Worm (Caenorhabditis elegans) whole organism, late embryonic: Measurements from ENCODE around the gene F22E5.6.

Experiments
- ceh-48 ChIP-seq: sonication (generic microtip); optimal IDR thresholded peaks from 2 replicates; lab custom pipeline; 2016; ENCODE audit warnings: missing genetic modification characterization, inconsistent platforms, missing compliant biosample characterization
- ceh-6 ChIP-seq: fragments of 200-800 bp; sonication (Bioruptor generic); optimal IDR thresholded peaks from 2 replicates; lab custom pipeline; 2018; ENCODE audit warnings: mild to moderate bottlenecking, missing genetic modification characterization, missing compliant biosample characterization
- ceh-9 ChIP-seq: sonication (generic microtip); optimal IDR thresholded peaks from 2 replicates; lab custom pipeline; 2016; ENCODE audit warnings: mild to moderate bottlenecking, missing genetic modification characterization, inconsistent platforms, missing compliant biosample characterization
- dve-1 ChIP-seq: sonication (generic microtip); optimal IDR thresholded peaks from 2 replicates; lab custom pipeline; 2017; ENCODE audit warnings: antibody characterized with exemption, mild to moderate bottlenecking, missing genetic modification characterization, missing compliant biosample characterization
- fkh-10 ChIP-seq: fragments of 150-350 bp; optimal IDR thresholded peaks from 2 replicates; lab custom pipeline; 2014; ENCODE audit warnings: missing biosample characterization, missing genetic modification reagents, missing genetic modification characterization
- hlh-8 ChIP-seq: sonication (generic microtip); optimal IDR thresholded peaks from 2 replicates; lab custom pipeline; 2016; ENCODE audit warnings: missing genotype, missing genetic modification characterization, missing compliant biosample characterization
- lim-6 ChIP-seq: sonication (generic microtip); optimal IDR thresholded peaks from 2 replicates; lab custom pipeline; 2016; ENCODE audit warnings: missing genetic modification characterization, missing compliant biosample characterization
- lin-11 ChIP-seq: fragments of 200-800 bp; sonication (Bioruptor generic); optimal IDR thresholded peaks from 2 replicates; lab custom pipeline; 2018; ENCODE audit warnings: mild to moderate bottlenecking, missing genetic modification characterization, missing compliant biosample characterization
- nfya-1 ChIP-seq: sonication (generic microtip); optimal IDR thresholded peaks from 2 replicates; lab custom pipeline; 2017; ENCODE audit warnings: missing genetic modification characterization, mild to moderate bottlenecking, missing compliant biosample characterization, antibody characterized with exemption, moderate library complexity
- nhr-11 ChIP-seq: fragments of 150-350 bp; optimal IDR thresholded peaks from 2 replicates; lab custom pipeline; 2014; ENCODE audit warnings: missing biosample characterization, missing genetic modification characterization
- pha-4 ChIP-seq: fragments of 150-350 bp; optimal IDR thresholded peaks from 2 replicates; lab custom pipeline; 2018; ENCODE audit warnings: missing biosample characterization, missing genetic modification reagents, missing genetic modification characterization
- sox-4 ChIP-seq: sonication (generic microtip); optimal IDR thresholded peaks from 2 replicates; lab custom pipeline; 2017; ENCODE audit warnings: mild to moderate bottlenecking, missing genetic modification characterization, inconsistent platforms, missing compliant biosample characterization
- unc-55 ChIP-seq: sonication (generic microtip); optimal IDR thresholded peaks from 2 replicates; lab custom pipeline; 2017; ENCODE audit warnings: missing biosample characterization, missing genetic modification reagents, missing genetic modification characterization

DNA sequence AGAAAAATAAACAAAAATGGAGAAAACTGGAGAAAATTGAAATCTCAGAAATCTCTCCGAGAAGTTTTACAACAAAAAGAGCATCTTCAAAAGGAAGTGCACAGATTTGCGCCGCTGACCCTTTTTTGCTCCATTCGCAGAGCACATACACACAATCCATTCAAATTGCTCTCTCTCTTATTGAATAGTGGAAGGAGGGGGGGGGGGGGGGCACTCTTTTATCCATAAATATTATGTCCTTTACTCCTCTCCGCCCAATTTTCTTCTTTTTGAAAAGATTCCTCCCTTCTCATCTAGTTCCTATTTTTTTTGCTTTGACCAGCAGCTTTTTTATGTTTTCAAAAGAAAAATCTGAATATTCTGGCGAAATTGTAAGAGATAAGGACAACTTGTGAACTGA is 45.4 kb downstream of the F22E5.6 start:
- TF ChIP-seq lin-11 (tag; lab: Kevin White, UChicago) = no peak
- no peak for TF ChIP-seq fkh-10 (GFP tag; lab: Kevin White, UChicago)
- no peak for TF ChIP-seq ceh-6
- no peak for TF ChIP-seq lim-6 (tag; lab: Kevin White, UChicago)
- no peak for TF ChIP-seq ceh-9 (tag; lab: Kevin White, UChicago)
- TF ChIP-seq nfya-1 (tag; lab: Kevin White, UChicago) = no peak
- no peak for TF ChIP-seq ceh-48 (tag; lab: Kevin White, UChicago)
- no peak for TF ChIP-seq pha-4 (tag; lab: Kevin White, UChicago)
- TF ChIP-seq nhr-11 = no peak
- TF ChIP-seq sox-4 (tag; lab: Kevin White, UChicago) = no peak
- no peak for TF ChIP-seq unc-55 (GFP tag; lab: Kevin White, UChicago)
- TF ChIP-seq dve-1 (tag; lab: Kevin White, UChicago) = no peak
- no peak for TF ChIP-seq hlh-8 (tag; lab: Kevin White, UChicago)
